Worm (Caenorhabditis elegans) whole organism, young adult: Measurements from ENCODE around the gene frpr-10.

ENCODE experiments used
- B0336.3 ChIP-seq: fragments of 200-800 bp; sonication (Bioruptor generic); IDR thresholded peaks from 2 replicates; pipeline ENCODE4 v1.3.6; 2022; ENCODE audit warnings: missing genetic modification characterization, missing compliant biosample characterization
- F22D6.2 ChIP-seq: sonication (generic microtip); optimal IDR thresholded peaks from 2 replicates; lab custom pipeline; 2016; ENCODE audit warnings: mild to moderate bottlenecking, missing genetic modification characterization, missing compliant biosample characterization
- F37B4.10 ChIP-seq: fragments of 200-800 bp; sonication (Bioruptor generic); IDR thresholded peaks from 2 replicates; pipeline ENCODE4 v1.3.6; 2022; ENCODE audit warnings: missing genetic modification characterization, missing compliant biosample characterization
- F39B2.1 ChIP-seq: fragments of 200-800 bp; sonication (Bioruptor generic); IDR thresholded peaks from 2 replicates; pipeline ENCODE4 v1.3.6; 2022; ENCODE audit warnings: missing genetic modification reagents, missing genetic modification characterization, missing compliant biosample characterization
- F57A8.1 ChIP-seq: fragments of 200-800 bp; sonication (Bioruptor generic); optimal IDR thresholded peaks from 2 replicates; lab custom pipeline; 2018; ENCODE audit warnings: mild to moderate bottlenecking, missing genetic modification characterization, moderate library complexity, missing compliant biosample characterization
- K11D2.4 ChIP-seq: fragments of 200-800 bp; sonication (Bioruptor generic); IDR thresholded peaks from 2 replicates; pipeline ENCODE4 v1.3.6; 2022; ENCODE audit warnings: missing genetic modification reagents, missing genetic modification characterization, missing compliant biosample characterization
- T26A5.8 ChIP-seq: sonication (generic microtip); optimal IDR thresholded peaks from 2 replicates; lab custom pipeline; 2016; ENCODE audit warnings: missing genetic modification characterization, missing compliant biosample characterization
- Y53G8AR.9 ChIP-seq: fragments of 200-800 bp; sonication (Bioruptor generic); conservative IDR thresholded peaks from 2 replicates; pipeline ENCODE4 v1.3.6; 2022; ENCODE audit warnings: missing genetic modification reagents, missing genetic modification characterization, missing compliant biosample characterization
- Y67H2A.10 ChIP-seq: fragments of 200-800 bp; sonication (Bioruptor generic); conservative IDR thresholded peaks from 2 replicates; pipeline ENCODE4 v1.3.6; 2022; ENCODE audit warnings: missing genetic modification reagents, missing genetic modification characterization, missing compliant biosample characterization
- Y95B8A.8 ChIP-seq: fragments of 200-800 bp; sonication (Bioruptor generic); IDR thresholded peaks from 2 replicates; pipeline ENCODE4 v1.3.6; 2022; ENCODE audit warnings: missing genetic modification reagents, missing genetic modification characterization, missing compliant biosample characterization
- ZK185.1 ChIP-seq: sonication (generic microtip); optimal IDR thresholded peaks from 2 replicates; lab custom pipeline; 2016; ENCODE audit warnings: mild to moderate bottlenecking, missing genetic modification characterization, missing compliant biosample characterization; ENCODE audit not compliant: poor library complexity, severe bottlenecking
- aptf-2 ChIP-seq: fragments of 200-800 bp; sonication (Bioruptor generic); conservative IDR thresholded peaks from 2 replicates; pipeline ENCODE4 v1.3.6; 2022; ENCODE audit warnings: missing genetic modification reagents, missing genetic modification characterization, missing compliant biosample characterization
- atf-7 ChIP-seq: sonication (generic microtip); optimal IDR thresholded peaks from 2 replicates; lab custom pipeline; 2017; ENCODE audit warnings: mild to moderate bottlenecking, missing genetic modification characterization, missing compliant biosample characterization
- athp-1 ChIP-seq: sonication (generic microtip); optimal IDR thresholded peaks from 2 replicates; lab custom pipeline; 2017; ENCODE audit warnings: mild to moderate bottlenecking, missing genetic modification characterization, missing compliant biosample characterization
- ceh-58 ChIP-seq: fragments of 200-800 bp; sonication (Bioruptor generic); IDR thresholded peaks from 2 replicates; pipeline ENCODE4 v1.3.6; 2022; ENCODE audit warnings: missing genetic modification characterization, missing compliant biosample characterization
- egl-18 ChIP-seq: fragments of 200-800 bp; sonication (Bioruptor generic); IDR thresholded peaks from 2 replicates; pipeline ENCODE4 v1.3.6; 2022; ENCODE audit warnings: missing genetic modification reagents, missing genetic modification characterization, missing compliant biosample characterization
- egrh-3 ChIP-seq: fragments of 200-800 bp; sonication (Bioruptor generic); IDR thresholded peaks from 2 replicates; pipeline ENCODE4 v1.3.6; 2022; ENCODE audit warnings: missing genetic modification reagents, missing genetic modification characterization, missing compliant biosample characterization
- gei-17 ChIP-seq: fragments of 200-800 bp; sonication (Bioruptor generic); optimal IDR thresholded peaks from 2 replicates; lab custom pipeline; 2018; ENCODE audit warnings: mild to moderate bottlenecking, missing genetic modification characterization, missing compliant biosample characterization
- hlh-12 ChIP-seq: sonication (generic microtip); optimal IDR thresholded peaks from 2 replicates; lab custom pipeline; 2016; ENCODE audit warnings: missing genetic modification characterization, missing compliant biosample characterization
- lin-40 ChIP-seq: sonication (generic microtip); optimal IDR thresholded peaks from 2 replicates; lab custom pipeline; 2016; ENCODE audit warnings: missing genetic modification characterization, mild to moderate bottlenecking, missing compliant biosample characterization, missing genotype, missing genetic modification reagents
- lsy-27 ChIP-seq: sonication (generic microtip); optimal IDR thresholded peaks from 2 replicates; lab custom pipeline; 2017; ENCODE audit warnings: missing genetic modification characterization, mild to moderate bottlenecking, missing compliant biosample characterization, antibody characterized with exemption, missing genotype, borderline replicate concordance; ENCODE audit not compliant: insufficient read depth
- madf-3 ChIP-seq: fragments of 200-800 bp; sonication (Bioruptor generic); IDR thresholded peaks from 2 replicates; pipeline ENCODE4 v1.3.6; 2022; ENCODE audit warnings: missing genetic modification reagents, missing genetic modification characterization, missing compliant biosample characterization
- madf-8 ChIP-seq: fragments of 200-800 bp; sonication (Bioruptor generic); conservative IDR thresholded peaks from 2 replicates; pipeline ENCODE4 v1.3.6; 2022; ENCODE audit warnings: missing genetic modification reagents, missing genetic modification characterization, missing compliant biosample characterization
- nfyb-1 ChIP-seq: fragments of 200-800 bp; sonication (Bioruptor generic); IDR thresholded peaks from 2 replicates; pipeline ENCODE4 v1.3.6; 2022; ENCODE audit warnings: missing genetic modification reagents, missing genetic modification characterization, missing compliant biosample characterization
- nhr-120 ChIP-seq: fragments of 200-800 bp; sonication (Bioruptor generic); IDR thresholded peaks from 2 replicates; pipeline ENCODE4 v1.3.6; 2022; ENCODE audit warnings: missing genetic modification characterization, missing compliant biosample characterization
- nhr-27 ChIP-seq: fragments of 200-800 bp; sonication (Bioruptor generic); optimal IDR thresholded peaks from 2 replicates; lab custom pipeline; 2018; ENCODE audit warnings: mild to moderate bottlenecking, missing genetic modification characterization, moderate library complexity, missing compliant biosample characterization
- pbrm-1 ChIP-seq: fragments of 200-800 bp; sonication (Bioruptor generic); IDR thresholded peaks from 2 replicates; pipeline ENCODE4 v1.3.6; 2022; ENCODE audit warnings: missing genetic modification reagents, missing genetic modification characterization, missing compliant biosample characterization
- rec-8 ChIP-seq, 2 experiments: sonication (generic microtip); optimal IDR thresholded peaks; 2 replicates each; lab custom pipeline; 2016; ENCODE audit warnings: mild to moderate bottlenecking in 2 of 2, missing genetic modification characterization in 2 of 2, missing genetic modification reagents in 2 of 2, missing genotype in 2 of 2, missing biosample characterization in 1 of 2, missing compliant biosample characterization in 1 of 2, moderate library complexity in 1 of 2
- repo-1 ChIP-seq: sonication (generic microtip); optimal IDR thresholded peaks from 2 replicates; lab custom pipeline; 2017; ENCODE audit warnings: mild to moderate bottlenecking, missing genetic modification characterization, missing compliant biosample characterization
- snpc-3.4 ChIP-seq: sonication (generic microtip); optimal IDR thresholded peaks from 2 replicates; lab custom pipeline; 2017; ENCODE audit warnings: missing genetic modification characterization, mild to moderate bottlenecking, missing compliant biosample characterization, antibody characterized with exemption, moderate library complexity, missing genotype, missing genetic modification reagents
- sptf-2 ChIP-seq: fragments of 200-800 bp; sonication (Bioruptor generic); optimal IDR thresholded peaks from 2 replicates; lab custom pipeline; 2018; ENCODE audit warnings: mild to moderate bottlenecking, missing genetic modification characterization, missing compliant biosample characterization
- unc-62 ChIP-seq: fragments of 150-350 bp; optimal IDR thresholded peaks from 2 replicates; lab custom pipeline; 2014; ENCODE audit warnings: missing biosample characterization, missing genetic modification reagents, missing genetic modification characterization
- xnd-1 ChIP-seq: sonication (generic microtip); optimal IDR thresholded peaks from 2 replicates; lab custom pipeline; 2016; ENCODE audit warnings: missing genotype, missing genetic modification reagents, missing genetic modification characterization, missing compliant biosample characterization
- ztf-25 ChIP-seq: fragments of 200-800 bp; sonication (Bioruptor generic); IDR thresholded peaks from 2 replicates; pipeline ENCODE4 v1.3.6; 2022; ENCODE audit warnings: missing genetic modification reagents, missing genetic modification characterization, missing compliant biosample characterization
- ztf-6 ChIP-seq: fragments of 200-800 bp; sonication (Bioruptor generic); IDR thresholded peaks from 2 replicates; pipeline ENCODE4 v1.3.6; 2022; ENCODE audit warnings: missing genetic modification reagents, missing genetic modification characterization, missing compliant biosample characterization

The frpr-10 gene

DNA sequence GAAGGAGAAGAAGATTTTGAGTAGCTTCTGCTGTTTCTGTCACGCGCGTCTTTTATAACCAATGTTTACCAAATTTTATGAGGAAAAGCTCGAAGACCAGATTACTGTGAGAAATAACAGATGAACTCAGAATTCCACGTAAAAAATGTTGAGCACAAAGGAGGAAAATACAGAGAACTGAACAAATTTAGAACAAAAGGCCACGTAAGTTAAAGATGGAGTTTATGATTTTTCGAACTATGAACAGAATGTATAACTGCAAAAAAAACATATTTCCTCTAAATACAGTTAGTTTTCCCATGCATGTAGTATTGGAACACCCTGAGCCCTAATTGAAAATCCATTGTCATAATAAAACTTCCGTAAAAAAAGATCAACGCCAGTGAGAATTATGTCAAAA lies 16.7 kb upstream of the frpr-10 start, which contains the start of gene exc-9:
Gene exc-9, minus strand, starts transcription at position 101 of the 400 bp plus-strand sequence.
- TF ChIP-seq xnd-1 (no peak), aptf-2 (GFP tag; lab: Robert Waterston, UW) (no peak), gei-17 (GFP tag; lab: Kevin White, UChicago) (no peak), sptf-2 (GFP tag; lab: Kevin White, UChicago) (no peak), K11D2.4 (GFP tag; lab: Robert Waterston, UW) (no peak)
- TF ChIP-seq, all 124 proteins: peak for 0

DNA sequence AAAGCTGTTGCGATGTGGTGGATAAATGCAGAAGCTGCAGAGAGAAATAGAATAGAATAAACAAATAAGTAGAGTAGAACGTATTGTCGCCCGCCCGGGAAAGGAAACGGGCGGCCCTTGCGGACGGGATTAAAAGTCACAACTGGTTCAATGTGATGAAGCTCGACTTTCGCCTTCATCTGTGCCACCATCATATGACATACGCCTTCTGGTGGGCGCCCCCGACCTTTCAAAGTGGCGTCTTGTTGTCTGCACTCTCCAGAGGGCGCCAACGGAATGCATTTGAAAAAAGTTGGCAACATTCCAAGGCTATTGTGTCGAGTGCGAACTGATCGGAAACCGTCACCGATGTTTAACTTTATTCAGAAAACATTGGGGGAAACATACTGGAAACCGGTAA lies 14.3 kb upstream of the frpr-10 start:
- no peak for TF ChIP-seq nfyb-1 (GFP tag; lab: Robert Waterston, UW)
- no peak for TF ChIP-seq lin-40 (tag; lab: Kevin White, UChicago)
- TF ChIP-seq Y53G8AR.9 (GFP tag; lab: Robert Waterston, UW), result no peak
- no peak for TF ChIP-seq repo-1 (tag; lab: Kevin White, UChicago)
- no peak for TF ChIP-seq F57A8.1 (GFP tag; lab: Kevin White, UChicago)
- TF ChIP-seq ztf-6 (GFP tag; lab: Robert Waterston, UW), result no peak
- TF ChIP-seq hlh-12, result no peak
- no peak for TF ChIP-seq rec-8 (tag; optimal IDR thresholded peaks at IDR 0.05; lab: Kevin White, UChicago)
- no peak for TF ChIP-seq nhr-120
- TF ChIP-seq pbrm-1, result 0 out of 2 replicates have a peak, but pooled peaks have one; percentile 19
- TF ChIP-seq egl-18 (GFP tag; lab: Robert Waterston, UW), result 0 out of 2 replicates have a peak, but pooled peaks have one; percentile 11
- TF ChIP-seq egrh-3 (GFP tag; lab: Robert Waterston, UW), result no peak
- TF ChIP-seq madf-8 (GFP tag; lab: Robert Waterston, UW), result 0 out of 2 replicates have a peak, but pooled peaks have one; percentile 18
- peak; percentile 5 for TF ChIP-seq athp-1 (tag; lab: Kevin White, UChicago)
- TF ChIP-seq B0336.3 (GFP tag; lab: Robert Waterston, UW), result no peak
- TF ChIP-seq F37B4.10 (GFP tag; lab: Robert Waterston, UW), result no peak
- TF ChIP-seq ceh-58 (GFP tag; lab: Robert Waterston, UW), result no peak
- TF ChIP-seq snpc-3.4 (tag; lab: Kevin White, UChicago), result peak; percentile 32
- no peak for TF ChIP-seq lsy-27 (tag; lab: Kevin White, UChicago)
- no peak for TF ChIP-seq F39B2.1 (GFP tag; lab: Robert Waterston, UW)
- TF ChIP-seq nhr-27, result no peak
- no peak for TF ChIP-seq Y95B8A.8 (GFP tag; lab: Robert Waterston, UW)
- 0 out of 2 replicates have a peak, but pooled peaks have one; percentile 64 for TF ChIP-seq ztf-25 (GFP tag; lab: Robert Waterston, UW)

DNA sequence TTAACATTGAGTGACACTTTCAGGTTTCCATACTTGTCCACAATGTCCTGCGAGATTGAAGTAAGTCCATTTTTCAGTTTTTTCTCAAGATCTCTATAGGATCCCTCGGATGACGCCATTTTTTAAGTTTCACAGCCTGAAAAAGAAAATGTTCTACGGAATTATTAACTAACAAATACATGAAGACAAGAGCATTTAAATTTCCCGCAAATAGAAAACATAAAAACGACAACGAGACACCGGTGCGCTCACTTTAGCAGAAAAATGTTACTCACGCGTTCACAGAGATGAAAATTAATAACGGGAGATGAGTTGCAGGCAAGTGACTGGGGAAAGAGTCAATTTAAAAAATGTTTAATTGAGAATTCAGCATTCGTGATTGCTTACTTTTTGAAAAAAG lies 11.1 kb upstream of the frpr-10 start, which contains the start of gene czw-1:
Gene czw-1, minus strand, starts transcription at position 369 of the 400 bp plus-strand sequence.
- TF ChIP-seq atf-7 (tag; lab: Kevin White, UChicago), result no peak
- TF ChIP-seq Y67H2A.10 (GFP tag; lab: Robert Waterston, UW), result no peak
- no peak for TF ChIP-seq ZK185.1 (tag; lab: Kevin White, UChicago)
- TF ChIP-seq unc-62 (GFP tag; lab: Kevin White, UChicago), result no peak
- no peak for TF ChIP-seq T26A5.8 (tag; lab: Kevin White, UChicago)
- no peak for TF ChIP-seq F22D6.2 (tag; lab: Kevin White, UChicago)
- TF ChIP-seq madf-3 (GFP tag; lab: Robert Waterston, UW), result no peak
- TF ChIP-seq, all 124 proteins: peak for 0
